Fruit fly (Drosophila melanogaster) whole organism, embryonic: Measurements from ENCODE around the gene Sgf11.

ENCODE experiments used
- ATbp ChIP-seq: fragments of 200-800 bp; sonication (Bioruptor generic); optimal IDR thresholded peaks from 2 replicates; lab custom pipeline; 2017; ENCODE audit warnings: missing biosample characterization, mild to moderate bottlenecking, missing genetic modification characterization, missing genetic modification reagents
- Abd-B ChIP-seq: fragments of 200-800 bp; sonication (Bioruptor generic); optimal IDR thresholded peaks from 2 replicates; lab custom pipeline; 2018; ENCODE audit warnings: missing biosample characterization, mild to moderate bottlenecking, missing genetic modification characterization, moderate library complexity
- Aef1 ChIP-seq: fragments of 200-800 bp; sonication (Bioruptor generic); IDR thresholded peaks from 3 replicates; pipeline ENCODE4 v1.3.6; 2022; ENCODE audit warnings: missing biosample characterization, missing genetic modification characterization
- Asciz ChIP-seq: fragments of 200-800 bp; sonication (Bioruptor generic); optimal IDR thresholded peaks from 2 replicates; lab custom pipeline; 2017; ENCODE audit warnings: missing biosample characterization, mild to moderate bottlenecking, missing genetic modification characterization, missing genetic modification reagents
- B-H1 ChIP-seq: fragments of 200-800 bp; sonication (Bioruptor generic); IDR thresholded peaks from 3 replicates; pipeline ENCODE4 v1.3.6; 2022; ENCODE audit warnings: missing biosample characterization, missing genetic modification characterization
- BtbVII ChIP-seq: fragments of 200-800 bp; sonication (Bioruptor generic); optimal IDR thresholded peaks from 3 replicates; lab custom pipeline; 2017; ENCODE audit warnings: missing biosample characterization, mild to moderate bottlenecking, missing genetic modification characterization
- CG10979 ChIP-seq: fragments of 200-800 bp; sonication (Bioruptor generic); optimal IDR thresholded peaks from 2 replicates; lab custom pipeline; 2018; ENCODE audit warnings: missing biosample characterization, mild to moderate bottlenecking, missing genetic modification characterization, moderate library complexity
- CG11695 ChIP-seq: fragments of 200-800 bp; sonication (Bioruptor generic); IDR thresholded peaks from 3 replicates; pipeline ENCODE4 v1.3.6; 2022; ENCODE audit warnings: missing biosample characterization, missing genetic modification characterization
- CG12071 ChIP-seq: fragments of 200-800 bp; sonication (Bioruptor generic); optimal IDR thresholded peaks from 3 replicates; lab custom pipeline; 2018; ENCODE audit warnings: missing biosample characterization, mild to moderate bottlenecking, missing genetic modification characterization
- CG12391 ChIP-seq: fragments of 200-800 bp; sonication (Bioruptor generic); optimal IDR thresholded peaks from 3 replicates; lab custom pipeline; 2018; ENCODE audit warnings: missing biosample characterization, mild to moderate bottlenecking, missing genetic modification characterization, moderate library complexity
- CG17361 ChIP-seq: fragments of 200-800 bp; sonication (Bioruptor generic); IDR thresholded peaks from 3 replicates; pipeline ENCODE4 v1.3.6; 2022; ENCODE audit warnings: missing biosample characterization, missing genetic modification characterization
- CG17568 ChIP-seq: fragments of 200-800 bp; sonication (Bioruptor generic); optimal IDR thresholded peaks from 2 replicates; lab custom pipeline; 2018; ENCODE audit warnings: missing biosample characterization, mild to moderate bottlenecking, missing genetic modification characterization, moderate library complexity
- CG2678 ChIP-seq: fragments of 200-800 bp; sonication (Bioruptor generic); optimal IDR thresholded peaks from 3 replicates; lab custom pipeline; 2019; ENCODE audit warnings: missing biosample characterization, mild to moderate bottlenecking, missing genetic modification characterization, moderate library complexity
- CG2712 ChIP-seq: fragments of 200-800 bp; optimal IDR thresholded peaks from 3 replicates; lab custom pipeline; 2019; ENCODE audit warnings: missing biosample characterization, mild to moderate bottlenecking, missing genetic modification characterization, moderate library complexity
- CG31441 ChIP-seq: fragments of 200-800 bp; sonication (Bioruptor generic); IDR thresholded peaks from 2 replicates; pipeline ENCODE4 v1.3.6; 2022; ENCODE audit warnings: missing biosample characterization, missing genetic modification characterization
- CG6689 ChIP-seq: fragments of 200-800 bp; sonication (Bioruptor generic); IDR thresholded peaks from 2 replicates; pipeline ENCODE4 v1.3.6; 2022; ENCODE audit warnings: missing biosample characterization, missing genetic modification characterization
- CG7556 ChIP-seq: fragments of 200-800 bp; sonication (Bioruptor generic); optimal IDR thresholded peaks from 2 replicates; lab custom pipeline; 2017; ENCODE audit warnings: missing biosample characterization, mild to moderate bottlenecking, missing genetic modification characterization
- CG8281 ChIP-seq: fragments of 200-800 bp; sonication (Bioruptor generic); optimal IDR thresholded peaks from 2 replicates; lab custom pipeline; 2018; ENCODE audit warnings: missing biosample characterization, mild to moderate bottlenecking, missing genetic modification characterization, moderate library complexity
- CG8478 ChIP-seq: fragments of >200 bp; optimal IDR thresholded peaks from 2 replicates; lab custom pipeline; 2018
- Dek ChIP-seq: fragments of 200-800 bp; sonication (Bioruptor generic); optimal IDR thresholded peaks from 3 replicates; lab custom pipeline; 2019; ENCODE audit warnings: missing biosample characterization, mild to moderate bottlenecking, missing genetic modification characterization, moderate library complexity
- Eip74EF ChIP-seq, 2 experiments: fragments of 200-800 bp in 1 of 2; fragments of >200 bp in 1 of 2; sonication (Bioruptor generic) in 1 of 2; optimal IDR thresholded peaks; 2 replicates each; lab custom pipeline; 2017 to 2019; ENCODE audit warnings: missing biosample characterization in 2 of 2, missing genetic modification characterization in 2 of 2, mild to moderate bottlenecking in 1 of 2, moderate library complexity in 1 of 2
- Fer3 ChIP-seq: fragments of 200-800 bp; sonication (Bioruptor generic); optimal IDR thresholded peaks from 2 replicates; lab custom pipeline; 2018; ENCODE audit warnings: missing biosample characterization, mild to moderate bottlenecking, missing genetic modification characterization, moderate library complexity
- HLH3B ChIP-seq: fragments of 200-800 bp; sonication (Bioruptor generic); IDR thresholded peaks from 2 replicates; pipeline ENCODE4 v1.3.6; 2022; ENCODE audit warnings: missing biosample characterization, missing genetic modification characterization
- Med ChIP-seq: fragments of 200-800 bp; sonication (Bioruptor generic); peaks from one replicate; lab custom pipeline; 2016; ENCODE audit warnings: missing biosample characterization, missing genetic modification characterization, mild to moderate bottlenecking, inconsistent platforms, moderate library complexity
- Oaz ChIP-seq: fragments of 200-800 bp; sonication (Bioruptor generic); IDR thresholded peaks from 2 replicates; pipeline ENCODE4 v1.3.6; 2022; ENCODE audit warnings: missing biosample characterization, missing genetic modification characterization
- Oli ChIP-seq: fragments of 200-800 bp; sonication (Bioruptor generic); optimal IDR thresholded peaks from 2 replicates; lab custom pipeline; 2018; ENCODE audit warnings: missing biosample characterization, mild to moderate bottlenecking, missing genetic modification characterization, moderate library complexity
- Pdp1 ChIP-seq, 2 experiments: fragments of 200-800 bp; sonication (Bioruptor generic); optimal IDR thresholded peaks; 3 replicates each; lab custom pipeline; 2016; ENCODE audit warnings: missing biosample characterization in 2 of 2, missing genetic modification characterization in 2 of 2, mild to moderate bottlenecking in 1 of 2, moderate library complexity in 1 of 2
- Sox102F ChIP-seq: fragments of 200-800 bp; sonication (Bioruptor generic); optimal IDR thresholded peaks from 2 replicates; lab custom pipeline; 2018; ENCODE audit warnings: missing biosample characterization, mild to moderate bottlenecking, missing genetic modification characterization, moderate library complexity
- Xbp1 ChIP-seq: fragments of 200-800 bp; sonication (Bioruptor generic); optimal IDR thresholded peaks from 3 replicates; lab custom pipeline; 2016; ENCODE audit warnings: missing biosample characterization, mild to moderate bottlenecking, missing genetic modification characterization
- aop ChIP-seq: fragments of 200-800 bp; sonication (Bioruptor generic); IDR thresholded peaks from 2 replicates; pipeline ENCODE4 v1.3.6; 2022; ENCODE audit warnings: missing biosample characterization, missing genetic modification characterization
- bcd ChIP-seq: fragments of 200-800 bp; sonication (Bioruptor generic); optimal IDR thresholded peaks from 2 replicates; lab custom pipeline; 2017; ENCODE audit warnings: missing biosample characterization, mild to moderate bottlenecking, missing genetic modification characterization
- dpn ChIP-seq, 2 experiments: fragments of 200-800 bp; sonication (Bioruptor generic); optimal IDR thresholded peaks; 3 replicates each; lab custom pipeline; 2016; ENCODE audit warnings: missing biosample characterization in 2 of 2, missing genetic modification characterization in 2 of 2
- ems ChIP-seq: fragments of 200-800 bp; sonication (Bioruptor generic); optimal IDR thresholded peaks from 3 replicates; lab custom pipeline; 2016; ENCODE audit warnings: missing biosample characterization, missing genetic modification characterization
- eve ChIP-seq, 2 experiments: fragments of >200 bp; optimal IDR thresholded peaks; 2 replicates each; lab custom pipeline; 2017; ENCODE audit warnings: missing biosample characterization in 2 of 2, missing genetic modification characterization in 2 of 2
- fd96Cb ChIP-seq: fragments of 200-800 bp; sonication (Bioruptor generic); optimal IDR thresholded peaks from 2 replicates; lab custom pipeline; 2018; ENCODE audit warnings: missing biosample characterization, mild to moderate bottlenecking, missing genetic modification characterization, moderate library complexity
- grau ChIP-seq: fragments of 200-800 bp; optimal IDR thresholded peaks from 3 replicates; lab custom pipeline; 2019; ENCODE audit warnings: missing biosample characterization, mild to moderate bottlenecking, missing genetic modification characterization, moderate library complexity
- hbn ChIP-seq: fragments of 200-800 bp; sonication (Bioruptor generic); IDR thresholded peaks from 2 replicates; pipeline ENCODE4 v1.3.6; 2022; ENCODE audit warnings: missing biosample characterization, missing genetic modification characterization; ENCODE audit not compliant: partially characterized antibody
- hkb ChIP-seq, 2 experiments: fragments of 200-800 bp in 1 of 2; fragments of >200 bp in 1 of 2; sonication (Bioruptor generic) in 1 of 2; IDR thresholded peaks in 1 of 2; optimal IDR thresholded peaks in 1 of 2; 2 replicates each; pipeline versions ENCODE4 v1.3.6 to Lab custom; 2017 to 2022; ENCODE audit warnings: missing biosample characterization in 1 of 2, missing genetic modification characterization in 1 of 2
- lab ChIP-seq: fragments of 200-800 bp; sonication (Bioruptor generic); optimal IDR thresholded peaks from 3 replicates; lab custom pipeline; 2017; ENCODE audit warnings: missing biosample characterization, missing genetic modification characterization, mild to moderate bottlenecking, moderate library complexity, missing genetic modification reagents
- lola ChIP-seq, 3 experiments: fragments of >200 bp in 2 of 3; fragments of 200-800 bp in 1 of 3; sonication (Bioruptor generic) in 1 of 3; optimal IDR thresholded peaks; 2 replicates each; lab custom pipeline; 2017 to 2019; ENCODE audit warnings: missing biosample characterization in 3 of 3, missing genetic modification characterization in 3 of 3, mild to moderate bottlenecking in 1 of 3, moderate library complexity in 1 of 3
- pan ChIP-seq, 4 experiments: fragments of >200 bp in 3 of 4; fragments of 200-800 bp in 1 of 4; sonication (Bioruptor generic) in 1 of 4; optimal IDR thresholded peaks in 3 of 4; IDR thresholded peaks in 1 of 4; 2 replicates each; pipeline versions ENCODE4 v1.3.6 to Lab custom; 2017 to 2022; ENCODE audit warnings: missing biosample characterization in 2 of 4, missing genetic modification characterization in 2 of 4, mixed read lengths in 1 of 4
- phol ChIP-seq: fragments of 200-800 bp; sonication (Bioruptor generic); optimal IDR thresholded peaks from 3 replicates; lab custom pipeline; 2018; ENCODE audit warnings: missing biosample characterization, mild to moderate bottlenecking, missing genetic modification characterization, moderate library complexity
- ranshi ChIP-seq: fragments of 200-800 bp; sonication (Bioruptor generic); IDR thresholded peaks from 2 replicates; pipeline ENCODE4 v1.3.6; 2022; ENCODE audit warnings: missing biosample characterization, missing genetic modification characterization
- ssp ChIP-seq: fragments of 200-800 bp; sonication (Bioruptor generic); IDR thresholded peaks from 2 replicates; pipeline ENCODE4 v1.3.6; 2022; ENCODE audit warnings: missing biosample characterization, missing genetic modification characterization
- stc ChIP-seq: fragments of 200-800 bp; sonication (Bioruptor generic); IDR thresholded peaks from 2 replicates; pipeline ENCODE4 v1.3.6; 2022; ENCODE audit warnings: missing biosample characterization, missing genetic modification characterization
- tgo ChIP-seq: fragments of 200-800 bp; sonication (Bioruptor generic); IDR thresholded peaks from 3 replicates; pipeline ENCODE4 v1.3.6; 2022; ENCODE audit warnings: missing biosample characterization, missing genetic modification characterization
- trh ChIP-seq: fragments of 200-800 bp; sonication (Bioruptor generic); optimal IDR thresholded peaks from 2 replicates; lab custom pipeline; 2016; ENCODE audit warnings: missing biosample characterization, missing genetic modification characterization
- ttk ChIP-seq: fragments of 200-800 bp; sonication (Bioruptor generic); IDR thresholded peaks from 2 replicates; pipeline ENCODE4 v2.1.2; 2022; ENCODE audit warnings: missing biosample characterization, missing genetic modification characterization

Sgf11 gene

dm6 chr3L:18675363-18675866 lies 6.2 kb downstream of the Sgf11 start, which contains the start of the genes GNBP2 and GNBP1 (continued):
- TF ChIP-seq ranshi (GFP tag; lab: Robert Waterston, UW) (peak; percentile 72), Xbp1 (peak; percentile 26), Eip74EF (GFP tag; optimal IDR thresholded peaks at IDR 0.05; lab: Kevin White, UChicago) (peak in 1 of 2 experiments; percentile 48), CG12391 (tag; lab: Kevin White, UChicago) (peak; percentile 72), CG12071 (GFP tag; lab: Kevin White, UChicago) (no peak), ems (GFP tag; lab: Kevin White, UChicago) (no peak), CG2712 (tag; lab: Kevin White, UChicago) (peak; percentile 70), lola (GFP tag; optimal IDR thresholded peaks at IDR 0.05; lab: Kevin White, UChicago) (peak in 1 of 3 experiments; percentile 20), CG7556 (peak; percentile 73), hbn (GFP tag; lab: Robert Waterston, UW) (no peak), Aef1 (GFP tag; lab: Robert Waterston, UW) (peak; percentile 50), CG31441 (GFP tag; lab: Robert Waterston, UW) (peak; percentile 76), Dek (tag; lab: Kevin White, UChicago) (peak; percentile 66), CG11695 (GFP tag; lab: Robert Waterston, UW) (peak; percentile 70; the same call in 2 of the 3 replicates), tgo (GFP tag; lab: Robert Waterston, UW) (peak; percentile 77), fd96Cb (peak; percentile 56), pan (optimal IDR thresholded peaks at IDR 0.05; lab: Kevin White, UChicago) (no peak), pan (GFP tag; optimal IDR thresholded peaks at IDR 0.05 in 1 of 2, IDR thresholded peaks at IDR 0.05 in 1 of 2) (peak in 1 of 2 experiments; percentile 86), hkb (optimal IDR thresholded peaks at IDR 0.05; lab: Kevin White, UChicago) (no peak), hkb (GFP tag; IDR thresholded peaks at IDR 0.05; lab: Robert Waterston, UW) (peak; percentile 74), eve (GFP tag; optimal IDR thresholded peaks at IDR 0.05; lab: Kevin White, UChicago) (no peak), bcd (GFP tag; lab: Kevin White, UChicago) (peak; percentile 34), CG8281 (peak; percentile 35), CG8478 (no peak), trh (GFP tag; lab: Kevin White, UChicago) (no peak), Sox102F (GFP tag; lab: Kevin White, UChicago) (peak; percentile 78), Fer3 (tag; lab: Kevin White, UChicago) (peak; percentile 75), Abd-B (GFP tag; lab: Kevin White, UChicago) (peak; percentile 39), B-H1 (GFP tag; lab: Robert Waterston, UW) (peak; percentile 32; the same call in 2 of the 3 replicates), grau (tag; lab: Kevin White, UChicago) (peak; percentile 44), ATbp (GFP tag; lab: Kevin White, UChicago) (peak; percentile 46), CG17568 (GFP tag; lab: Kevin White, UChicago) (no peak), CG17361 (GFP tag; lab: Robert Waterston, UW) (peak; percentile 76), ttk (GFP tag; lab: Robert Waterston, UW) (peak; percentile 46; the same call in 1 of the 2 replicates), lab (GFP tag; lab: Kevin White, UChicago) (peak; percentile 79), CG2678 (tag; lab: Kevin White, UChicago) (peak; percentile 87), Med (GFP tag; lab: Kevin White, UChicago) (peak; percentile 33), stc (GFP tag; lab: Robert Waterston, UW) (peak; percentile 75), Oaz (GFP tag; lab: Robert Waterston, UW) (peak; percentile 44; the same call in 1 of the 2 replicates), Asciz (GFP tag; lab: Kevin White, UChicago) (peak; percentile 32), BtbVII (peak; percentile 2), phol (tag; lab: Kevin White, UChicago) (peak; percentile 65), CG6689 (peak; percentile 67), HLH3B (peak; percentile 76), ssp (GFP tag; lab: Robert Waterston, UW) (peak; percentile 49), aop (no peak), dpn (GFP tag; optimal IDR thresholded peaks at IDR 0.05; lab: Kevin White, UChicago) (peak in 1 of 2 experiments; percentile 12), Pdp1 (GFP tag; optimal IDR thresholded peaks at IDR 0.05; lab: Kevin White, UChicago) (peak in 1 of 2 experiments; percentile 34), CG10979 (peak; percentile 59), Oli (tag; lab: Kevin White, UChicago) (peak; percentile 42)
